Fruit fly (Drosophila melanogaster) S2 (cell line): ENCODE measurements around the gene nerfin-2.

Experiments
- CG8478 ChIP-seq: fragments of >200 bp; optimal IDR thresholded peaks from 2 replicates; lab custom pipeline; 2018
- CTCF ChIP-seq, 2 experiments: fragments of >200 bp; optimal IDR thresholded peaks; 2 replicates each; lab custom pipeline; 2018

dm6 chr3R:10111150-10111814 is 40.4 kb downstream of the nerfin-2 start:
- TF ChIP-seq CG8478 (lab: Kevin White, UChicago) (no peak), CTCF (optimal IDR thresholded peaks at IDR 0.05; lab: Kevin White, UChicago) (no peak)
